Worm (Caenorhabditis elegans): Measurements from ENCODE around the gene R13D11.4.
"Not testable (repeated sequence)": the region's sequence is repeated elsewhere in the genome, so short reads cannot be mapped to it uniquely, and the experiment has no call there.

Gene R13D11.4

DNA sequence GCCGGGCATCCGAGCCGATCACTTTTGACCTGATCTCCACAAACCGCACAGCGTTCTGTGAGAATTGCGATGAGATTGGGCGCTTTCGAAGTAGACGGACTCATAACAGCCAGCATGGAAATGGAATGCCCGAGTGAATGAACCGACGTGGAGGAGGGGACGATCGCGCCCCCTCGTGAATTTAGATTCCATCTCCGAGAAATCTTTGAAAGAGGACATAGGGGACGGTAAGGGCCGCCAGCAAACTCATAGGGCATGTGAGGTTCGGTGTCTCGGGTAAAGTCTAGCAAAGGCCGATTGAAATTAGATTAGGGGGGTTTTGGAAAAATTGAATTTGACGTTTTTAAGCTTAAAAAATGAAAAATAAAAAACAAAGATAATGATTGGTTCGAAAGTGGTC, 6.1 kb upstream of the R13D11.4 start, which contains the start of gene nhr-270:
Gene nhr-270 (minus strand): TSS at position 257 of the 400 bp plus-strand sequence.
- TF ChIP-seq ref-1 (GFP tag; conservative IDR thresholded peaks at IDR 0.05) (no peak), cog-1 (tag; optimal IDR thresholded peaks at IDR 0.05) (no peak), med-1 (GFP tag; optimal IDR thresholded peaks at IDR 0.05; ENCODE audit: insufficient read depth) (no peak), flt-1 (GFP tag; IDR thresholded peaks at IDR 0.05) (no peak), ztf-23 (GFP tag; IDR thresholded peaks at IDR 0.05) (no peak), tab-1 (GFP tag; IDR thresholded peaks at IDR 0.05) (no peak), klf-2 (GFP tag; conservative IDR thresholded peaks at IDR 0.05) (no peak), T22C8.4 (GFP tag; IDR thresholded peaks at IDR 0.05) (no peak), ztf-29 (GFP tag; IDR thresholded peaks at IDR 0.05) (no peak)

DNA sequence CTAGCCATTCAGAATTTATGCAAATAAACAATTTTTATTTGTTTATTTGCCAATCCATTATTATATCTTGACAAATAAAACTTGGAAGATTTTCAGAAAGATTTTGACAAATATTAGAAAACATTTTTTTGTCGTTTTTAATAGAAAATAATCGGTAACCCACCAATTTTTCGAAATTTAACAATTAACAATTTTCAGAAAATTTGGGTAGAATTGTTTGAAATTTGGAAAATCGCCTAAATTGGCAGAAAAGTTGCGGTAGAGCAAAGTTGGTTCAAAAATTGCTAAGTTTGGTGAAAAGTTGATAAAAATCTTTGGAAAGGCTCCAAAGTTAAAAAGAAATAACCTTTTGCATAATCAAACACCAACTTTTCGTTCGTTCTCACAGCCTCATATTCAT, 2.4 kb upstream of the R13D11.4 start:
- TF ChIP-seq tab-1 (GFP tag; IDR thresholded peaks at IDR 0.05) (no peak), ztf-29 (GFP tag; IDR thresholded peaks at IDR 0.05) (no peak), T22C8.4 (GFP tag; IDR thresholded peaks at IDR 0.05) (no peak), ztf-23 (GFP tag; IDR thresholded peaks at IDR 0.05) (no peak), ref-1 (GFP tag; conservative IDR thresholded peaks at IDR 0.05) (no peak), med-1 (GFP tag; optimal IDR thresholded peaks at IDR 0.05; ENCODE audit: insufficient read depth) (no peak), cog-1 (tag; optimal IDR thresholded peaks at IDR 0.05) (no peak), flt-1 (GFP tag; IDR thresholded peaks at IDR 0.05) (no peak), klf-2 (GFP tag; conservative IDR thresholded peaks at IDR 0.05) (no peak)

DNA sequence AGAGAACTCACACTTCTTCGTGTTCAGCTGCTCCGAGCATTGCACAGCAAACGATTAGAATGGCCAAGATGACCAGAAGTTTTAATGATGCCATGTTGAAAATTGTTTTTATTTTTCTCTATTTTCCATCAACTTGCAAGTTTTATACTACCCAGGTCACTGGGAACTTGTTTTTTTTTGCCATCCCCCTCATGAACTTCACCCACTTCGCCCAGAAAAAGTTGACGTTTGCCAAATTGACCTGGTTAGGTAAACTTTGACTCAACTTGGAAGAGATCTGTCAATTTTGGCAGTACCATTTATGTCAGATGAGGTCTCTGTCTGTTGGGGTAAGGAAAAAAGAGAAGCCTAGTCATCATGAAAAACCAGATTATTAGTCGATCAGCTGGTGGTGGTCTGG, 2.5 kb downstream of the R13D11.4 start, which contains the start of gene R13D11.10:
Gene R13D11.10 (minus strand): TSS at position 101 of the 400 bp plus-strand sequence.
- TF ChIP-seq ztf-29 (GFP tag; IDR thresholded peaks at IDR 0.05), result no peak

DNA sequence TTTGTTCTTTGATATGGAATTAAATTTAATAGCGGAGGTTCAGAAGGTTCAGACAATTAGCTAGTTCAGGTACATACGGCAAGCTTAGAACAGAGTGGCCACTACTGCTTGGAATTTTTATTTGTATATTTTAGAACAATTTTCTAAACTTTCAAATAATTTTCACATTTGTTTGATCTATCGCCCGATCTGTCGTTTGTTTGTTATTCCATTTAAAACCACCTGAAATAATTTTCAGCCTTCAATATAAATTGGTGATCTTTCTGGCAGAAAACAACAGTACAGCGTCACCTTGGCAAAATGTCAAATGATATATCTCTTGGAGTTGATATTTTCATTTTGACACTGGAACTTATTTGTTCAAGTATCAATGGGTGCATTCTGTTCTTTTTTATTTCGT, 4.1 kb downstream of the R13D11.4 start, which contains the start of gene R13D11.3:
Gene R13D11.3 (plus strand): TSS at position 301 of the 400 bp plus-strand sequence.
- TF ChIP-seq ztf-23 (GFP tag; IDR thresholded peaks at IDR 0.05) (no peak), cog-1 (tag; optimal IDR thresholded peaks at IDR 0.05) (no peak), ztf-29 (GFP tag; IDR thresholded peaks at IDR 0.05) (no peak), ref-1 (GFP tag; conservative IDR thresholded peaks at IDR 0.05) (no peak), flt-1 (GFP tag; IDR thresholded peaks at IDR 0.05) (no peak), med-1 (GFP tag; optimal IDR thresholded peaks at IDR 0.05; ENCODE audit: insufficient read depth) (no peak), klf-2 (GFP tag; conservative IDR thresholded peaks at IDR 0.05) (no peak), tab-1 (GFP tag; IDR thresholded peaks at IDR 0.05) (no peak), T22C8.4 (GFP tag; IDR thresholded peaks at IDR 0.05) (no peak)

DNA sequence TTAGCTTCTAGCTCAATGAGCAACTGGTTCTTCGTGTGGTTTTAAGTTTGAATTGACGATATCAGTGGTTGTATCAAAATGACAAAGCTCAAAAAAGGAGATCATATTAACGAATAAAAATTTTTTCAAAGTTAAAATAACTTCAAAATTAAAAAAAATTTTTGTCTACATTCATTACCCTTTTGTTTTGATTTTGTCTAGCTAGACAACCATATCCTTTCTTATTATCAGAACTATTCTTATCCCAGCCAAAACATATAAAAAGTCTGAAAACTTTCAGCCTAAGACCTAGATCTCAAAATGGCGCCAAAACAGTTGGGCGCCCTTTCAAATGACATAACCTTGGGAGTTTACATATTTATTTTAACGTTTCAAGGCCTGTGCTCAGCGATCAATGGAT, 6.6 kb downstream of the R13D11.4 start, which contains the start of gene R13D11.1:
Gene R13D11.1 (plus strand): TSS at position 301 of the 400 bp plus-strand sequence.
- no peak for TF ChIP-seq T22C8.4 (GFP tag; IDR thresholded peaks at IDR 0.05)
- no peak for TF ChIP-seq med-1 (GFP tag; optimal IDR thresholded peaks at IDR 0.05; ENCODE audit: insufficient read depth)
- no peak for TF ChIP-seq tab-1 (GFP tag; IDR thresholded peaks at IDR 0.05)
- no peak for TF ChIP-seq ztf-23 (GFP tag; IDR thresholded peaks at IDR 0.05)
- no peak for TF ChIP-seq flt-1 (GFP tag; IDR thresholded peaks at IDR 0.05)
- no peak for TF ChIP-seq cog-1 (tag; optimal IDR thresholded peaks at IDR 0.05)
- TF ChIP-seq klf-2 (GFP tag; conservative IDR thresholded peaks at IDR 0.05), result no peak
- TF ChIP-seq ztf-29 (GFP tag; IDR thresholded peaks at IDR 0.05), result no peak
- TF ChIP-seq ref-1 (GFP tag; conservative IDR thresholded peaks at IDR 0.05), result no peak

DNA sequence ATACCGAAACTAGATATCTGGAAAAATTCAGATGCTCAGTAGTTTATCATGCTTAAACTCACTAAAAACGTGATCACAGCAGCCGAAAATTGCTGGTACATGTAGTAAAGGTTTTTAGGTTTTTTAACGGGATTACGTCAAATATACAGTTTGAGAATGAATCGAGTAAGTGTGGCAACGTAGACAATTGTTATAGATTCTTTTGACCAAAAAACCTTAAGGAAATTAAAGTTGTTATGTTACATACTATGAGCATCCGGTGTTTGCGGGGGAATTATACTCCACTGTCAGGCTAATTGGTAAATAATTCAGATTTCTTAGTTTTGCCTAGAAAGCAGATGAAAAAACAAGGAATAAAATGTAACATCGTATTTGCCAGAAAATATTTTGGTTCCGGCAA, 10.0 kb downstream of the R13D11.4 start, which contains the start of gene srx-32:
Gene srx-32 (minus strand): TSS at position 101 of the 400 bp plus-strand sequence.
- TF ChIP-seq med-1 (GFP tag; optimal IDR thresholded peaks at IDR 0.05; ENCODE audit: insufficient read depth); ref-1 (GFP tag; conservative IDR thresholded peaks at IDR 0.05); T22C8.4 (GFP tag; IDR thresholded peaks at IDR 0.05): not testable (repeated sequence)

DNA sequence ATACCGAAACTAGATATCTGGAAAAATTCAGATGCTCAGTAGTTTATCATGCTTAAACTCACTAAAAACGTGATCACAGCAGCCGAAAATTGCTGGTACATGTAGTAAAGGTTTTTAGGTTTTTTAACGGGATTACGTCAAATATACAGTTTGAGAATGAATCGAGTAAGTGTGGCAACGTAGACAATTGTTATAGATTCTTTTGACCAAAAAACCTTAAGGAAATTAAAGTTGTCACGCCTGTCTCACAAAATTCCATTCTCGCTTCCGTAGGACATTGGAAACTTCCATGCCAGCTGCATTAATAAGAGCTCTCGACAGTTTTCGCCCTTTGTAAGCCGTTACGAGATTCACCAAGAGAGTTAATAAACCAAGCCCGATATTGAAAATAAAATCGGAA, 12.3 kb downstream of the R13D11.4 start, which contains the start of gene srx-31:
Gene srx-31 (minus strand): TSS at position 101 of the 400 bp plus-strand sequence.
- not testable (repeated sequence) for TF ChIP-seq tab-1 (GFP tag; IDR thresholded peaks at IDR 0.05); ref-1 (GFP tag; conservative IDR thresholded peaks at IDR 0.05); T22C8.4 (GFP tag; IDR thresholded peaks at IDR 0.05)

DNA sequence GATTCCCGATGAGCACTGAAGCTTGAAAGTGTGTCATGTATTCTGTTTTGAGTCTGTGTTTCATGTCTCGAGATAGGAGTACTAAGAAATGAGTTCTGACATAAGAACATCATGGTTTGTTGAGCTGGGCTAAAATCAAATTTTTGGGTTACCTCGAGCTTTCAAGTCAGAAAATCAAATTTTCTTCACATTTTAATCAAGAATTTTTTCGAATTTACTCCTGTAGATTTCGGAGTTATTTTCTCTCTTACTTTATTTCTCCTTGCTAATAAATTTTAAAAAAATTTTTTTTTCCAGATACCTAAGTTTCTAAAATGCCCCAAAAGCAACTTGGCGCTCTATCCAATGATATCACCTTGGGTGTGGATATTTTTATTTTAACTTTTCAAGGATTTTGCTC, 15.5 kb downstream of the R13D11.4 start, which contains the start of gene F41H8.2:
Gene F41H8.2 (plus strand): TSS at position 301 of the 400 bp plus-strand sequence.
- TF ChIP-seq ztf-23 (GFP tag; IDR thresholded peaks at IDR 0.05), result no peak
- no peak for TF ChIP-seq cog-1 (tag; optimal IDR thresholded peaks at IDR 0.05)
- no peak for TF ChIP-seq flt-1 (GFP tag; IDR thresholded peaks at IDR 0.05)
- no peak for TF ChIP-seq ztf-29 (GFP tag; IDR thresholded peaks at IDR 0.05)
- TF ChIP-seq tab-1 (GFP tag; IDR thresholded peaks at IDR 0.05), result no peak
- TF ChIP-seq med-1 (GFP tag; optimal IDR thresholded peaks at IDR 0.05; ENCODE audit: insufficient read depth), result no peak
- no peak for TF ChIP-seq T22C8.4 (GFP tag; IDR thresholded peaks at IDR 0.05)

DNA sequence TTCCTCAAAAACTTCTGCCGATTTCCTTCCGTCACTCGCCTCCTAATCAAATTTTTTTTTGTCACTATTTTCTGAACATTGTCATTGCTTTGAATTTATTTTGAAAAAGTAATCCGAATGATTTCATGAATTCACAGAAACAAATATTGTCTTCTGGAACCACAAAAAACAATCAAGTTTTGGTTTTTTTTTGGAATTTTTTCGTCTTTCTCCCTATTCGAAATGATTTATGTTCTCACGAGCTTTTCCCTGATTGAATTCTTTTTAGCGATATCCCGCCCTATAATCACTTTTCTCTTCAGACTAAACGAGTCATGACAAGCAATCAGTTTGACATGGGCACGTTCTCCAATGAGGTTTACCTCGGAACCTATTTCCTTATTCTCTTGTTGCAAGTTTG, 22.8 kb downstream of the R13D11.4 start, which contains the start of gene F41H8.1:
Gene F41H8.1 (plus strand): TSS at position 301 of the 400 bp plus-strand sequence.
- no peak for TF ChIP-seq ztf-29 (GFP tag; IDR thresholded peaks at IDR 0.05)
- no peak for TF ChIP-seq T22C8.4 (GFP tag; IDR thresholded peaks at IDR 0.05)
- no peak for TF ChIP-seq ztf-23 (GFP tag; IDR thresholded peaks at IDR 0.05)

DNA sequence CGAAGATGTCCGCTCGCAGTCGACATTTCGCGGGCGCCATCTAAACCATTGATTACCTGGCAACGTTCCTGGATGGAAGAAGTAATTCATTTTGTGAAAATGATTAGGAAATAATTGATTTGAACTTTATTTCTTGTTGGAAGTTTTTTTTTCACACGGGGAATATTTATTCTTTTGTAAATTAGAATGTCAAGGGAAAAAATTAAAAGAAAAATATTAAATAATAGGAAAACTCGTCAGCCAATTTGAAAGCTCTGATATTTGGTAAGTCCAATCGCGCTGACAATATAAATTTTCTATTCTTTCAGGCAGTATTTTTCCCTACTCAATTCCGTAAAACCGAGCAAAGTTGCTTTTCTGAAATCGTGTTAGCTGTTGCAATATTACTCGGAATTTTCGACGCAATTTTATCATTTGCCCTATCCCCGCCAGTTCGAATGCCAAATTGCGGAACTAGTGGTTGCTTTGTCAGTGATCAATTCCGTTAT, 28.4 kb downstream of the R13D11.4 start, which contains the start of the genes K09C6.7 and K09C6.10:
Gene K09C6.7 (minus strand): TSS at position 101 of the 488 bp plus-strand sequence.
Gene K09C6.10 (plus strand): TSS at position 438 of the 488 bp plus-strand sequence.
- not testable (repeated sequence) for TF ChIP-seq tab-1 (GFP tag; IDR thresholded peaks at IDR 0.05); klf-2 (GFP tag; conservative IDR thresholded peaks at IDR 0.05); ztf-29 (GFP tag; IDR thresholded peaks at IDR 0.05)

All from whole organism, midembryonic.